Worm (Caenorhabditis elegans): ENCODE results near the gene gei-13.

The gei-13 gene

ce11 chrIII:9620148-9620547 lies 16.8 kb downstream of the gei-13 start (continued):
- TF ChIP-seq lin-15B (tag; optimal IDR thresholded peaks at IDR 0.05) (peak; percentile 6), nhr-76 (tag; optimal IDR thresholded peaks at IDR 0.05) (no peak), sea-2 (GFP tag; optimal IDR thresholded peaks at IDR 0.05) (no peak), nhr-12 (tag; optimal IDR thresholded peaks at IDR 0.05) (no peak), nhr-67 (tag; optimal IDR thresholded peaks at IDR 0.05) (no peak), snpc-4 (tag; optimal IDR thresholded peaks at IDR 0.05) (no peak), elt-3 (tag; optimal IDR thresholded peaks at IDR 0.05) (no peak), elt-1 (tag; optimal IDR thresholded peaks at IDR 0.05) (no peak), egl-27 (tag; optimal IDR thresholded peaks at IDR 0.05) (no peak), hmg-11 (tag; optimal IDR thresholded peaks at IDR 0.05) (no peak), eor-1 (tag; optimal IDR thresholded peaks at IDR 0.05) (no peak), ZK546.5 (tag; optimal IDR thresholded peaks at IDR 0.05) (no peak)

ce11 chrIII:9619079-9619761 lies 17.7 kb downstream of the gei-13 start, which contains the start of gene hlh-11:
Gene hlh-11, plus strand, starts transcription at chrIII:9619711.
- TF ChIP-seq ztf-4 (tag; optimal IDR thresholded peaks at IDR 0.05) (peak; percentile 52), ceh-16 (tag; optimal IDR thresholded peaks at IDR 0.05) (no peak), unc-62 (GFP tag; optimal IDR thresholded peaks at IDR 0.05) (peak; percentile 43), ama-1 (optimal IDR thresholded peaks at IDR 0.05) (peak; percentile 50), mml-1 (tag; optimal IDR thresholded peaks at IDR 0.05) (peak; percentile 21), snpc-4 (tag; optimal IDR thresholded peaks at IDR 0.05) (peak; percentile 37), nfya-1 (tag; optimal IDR thresholded peaks at IDR 0.05; ENCODE audit: insufficient read depth) (peak; percentile 87), lin-39 (tag; optimal IDR thresholded peaks at IDR 0.05) (peak; percentile 93), nhr-23 (tag; optimal IDR thresholded peaks at IDR 0.05) (peak; percentile 80), ceh-28 (tag; optimal IDR thresholded peaks at IDR 0.05) (peak; percentile 83), ceh-9 (tag; optimal IDR thresholded peaks at IDR 0.05) (no peak), ZK546.5 (tag; optimal IDR thresholded peaks at IDR 0.05) (no peak), fkh-10 (GFP tag; optimal IDR thresholded peaks at IDR 0.05) (peak; percentile 52), lin-15B (tag; optimal IDR thresholded peaks at IDR 0.05) (peak; percentile 61), elt-3 (tag; optimal IDR thresholded peaks at IDR 0.05) (peak in 2 of 3 experiments; percentile 47 to 64), ceh-82 (tag; optimal IDR thresholded peaks at IDR 0.05) (peak; percentile 75), fkh-2 (tag; optimal IDR thresholded peaks at IDR 0.05) (no peak), egl-27 (tag; optimal IDR thresholded peaks at IDR 0.05) (peak; percentile 71), fos-1 (tag; optimal IDR thresholded peaks at IDR 0.05) (peak; percentile 85), zag-1 (tag; optimal IDR thresholded peaks at IDR 0.05) (peak; percentile 10), skn-1 (tag; optimal IDR thresholded peaks at IDR 0.05) (no peak), jun-1 (tag; optimal IDR thresholded peaks at IDR 0.05) (peak; percentile 80), pqm-1 (tag; optimal IDR thresholded peaks at IDR 0.05) (peak; percentile 61), nhr-12 (tag; optimal IDR thresholded peaks at IDR 0.05) (no peak), elt-2 (tag; optimal IDR thresholded peaks at IDR 0.05) (peak; percentile 87), pha-4 (tag; optimal IDR thresholded peaks at IDR 0.05) (peak; percentile 85), R02D3.7 (tag; optimal IDR thresholded peaks at IDR 0.05) (peak; percentile 62), nhr-25 (tag; optimal IDR thresholded peaks at IDR 0.05) (peak; percentile 87), nhr-43 (tag; optimal IDR thresholded peaks at IDR 0.05; ENCODE audit: poor library complexity, severe bottlenecking) (peak; percentile 96), nhr-67 (tag; optimal IDR thresholded peaks at IDR 0.05) (no peak), nhr-76 (tag; optimal IDR thresholded peaks at IDR 0.05) (no peak), mdl-1 (tag; optimal IDR thresholded peaks at IDR 0.05) (peak; percentile 97), nhr-28 (tag; optimal IDR thresholded peaks at IDR 0.05) (no peak), sea-2 (GFP tag; optimal IDR thresholded peaks at IDR 0.05) (no peak), nhr-11 (tag; optimal IDR thresholded peaks at IDR 0.05) (peak; percentile 58), ztf-11 (tag; optimal IDR thresholded peaks at IDR 0.05) (no peak), nhr-77 (tag; optimal IDR thresholded peaks at IDR 0.05) (peak; percentile 22), unc-39 (tag; optimal IDR thresholded peaks at IDR 0.05) (no peak), lsy-12 (tag; optimal IDR thresholded peaks at IDR 0.05) (peak; percentile 72), tbx-2 (tag; optimal IDR thresholded peaks at IDR 0.05) (peak; percentile 76), hmg-11 (tag; optimal IDR thresholded peaks at IDR 0.05) (peak; percentile 95), daf-12 (tag; optimal IDR thresholded peaks at IDR 0.05) (peak; percentile 11), nhr-237 (tag; optimal IDR thresholded peaks at IDR 0.05) (no peak), aly-2 (tag; optimal IDR thresholded peaks at IDR 0.05) (no peak), egl-5 (tag; optimal IDR thresholded peaks at IDR 0.05) (peak; percentile 62), eor-1 (tag; optimal IDR thresholded peaks at IDR 0.05) (no peak), elt-1 (tag; optimal IDR thresholded peaks at IDR 0.05) (no peak)
